Worm (Caenorhabditis elegans) whole organism, young adult: Measurements from ENCODE around the gene W02B3.3.

Source experiments
- F33H1.4 ChIP-seq: fragments of 200-800 bp; sonication (Bioruptor generic); IDR thresholded peaks from 2 replicates; pipeline ENCODE4 v1.3.6; 2022; ENCODE audit warnings: missing genetic modification reagents, missing genetic modification characterization, missing compliant biosample characterization
- cebp-1 ChIP-seq, 2 experiments: fragments of 200-800 bp in 1 of 2; sonication (Bioruptor generic) in 1 of 2; sonication (generic microtip) in 1 of 2; IDR thresholded peaks in 1 of 2; optimal IDR thresholded peaks in 1 of 2; 2 replicates each; pipeline versions ENCODE4 v1.3.6 to Lab custom; 2017 to 2022; ENCODE audit warnings: missing compliant biosample characterization in 2 of 2, missing genetic modification characterization in 2 of 2, mild to moderate bottlenecking in 1 of 2, missing genetic modification reagents in 1 of 2, moderate library complexity in 1 of 2
- hsf-1 ChIP-seq: fragments of 200-800 bp; sonication (Bioruptor generic); IDR thresholded peaks from 2 replicates; pipeline ENCODE4 v1.3.6; 2022; ENCODE audit warnings: missing genetic modification reagents, missing genetic modification characterization, missing compliant biosample characterization
- nhr-179 ChIP-seq: sonication (generic microtip); optimal IDR thresholded peaks from 2 replicates; lab custom pipeline; 2016; ENCODE audit warnings: mild to moderate bottlenecking, missing genetic modification characterization, missing compliant biosample characterization
- nhr-80 ChIP-seq: sonication (generic microtip); optimal IDR thresholded peaks from 2 replicates; lab custom pipeline; 2016; ENCODE audit warnings: missing genetic modification characterization, missing compliant biosample characterization
- nhr-90 ChIP-seq: sonication (generic microtip); optimal IDR thresholded peaks from 2 replicates; lab custom pipeline; 2016; ENCODE audit warnings: missing genotype, mild to moderate bottlenecking, missing genetic modification characterization, missing compliant biosample characterization
- sdz-38 ChIP-seq: sonication (generic microtip); optimal IDR thresholded peaks from 2 replicates; lab custom pipeline; 2016; ENCODE audit warnings: missing genotype, missing genetic modification characterization, missing compliant biosample characterization
- snpc-4 ChIP-seq, 5 experiments: fragments of 150-350 bp in 1 of 5; sonication (generic microtip) in 4 of 5; optimal IDR thresholded peaks; 2 replicates each; lab custom pipeline; 2014 to 2018; ENCODE audit warnings: missing genetic modification characterization in 5 of 5, missing biosample characterization in 3 of 5, antibody characterized with exemption in 2 of 5, mild to moderate bottlenecking in 2 of 5, missing compliant biosample characterization in 2 of 5, missing genotype in 2 of 5, moderate library complexity in 2 of 5, missing genetic modification reagents in 1 of 5
- unc-130 ChIP-seq: sonication (generic microtip); optimal IDR thresholded peaks from 2 replicates; lab custom pipeline; 2016; ENCODE audit warnings: missing genetic modification reagents, missing genetic modification characterization, missing compliant biosample characterization
- unc-62 ChIP-seq: fragments of 150-350 bp; optimal IDR thresholded peaks from 2 replicates; lab custom pipeline; 2014; ENCODE audit warnings: missing biosample characterization, missing genetic modification reagents, missing genetic modification characterization

ce11 chrIII:650539-650938 is 17.7 kb downstream of the W02B3.3 start:
- no peak for TF ChIP-seq nhr-179
- no peak for TF ChIP-seq unc-62
- no peak for TF ChIP-seq hsf-1
- no peak for TF ChIP-seq snpc-4 (GFP tag; optimal IDR thresholded peaks at IDR 0.05; lab: Kevin White, UChicago)
- TF ChIP-seq snpc-4 (tag; optimal IDR thresholded peaks at IDR 0.05; lab: Kevin White, UChicago) = no peak
- TF ChIP-seq sdz-38 (tag; lab: Kevin White, UChicago) = no peak
- TF ChIP-seq cebp-1 (GFP tag; IDR thresholded peaks at IDR 0.05; lab: Robert Waterston, UW) = no peak
- TF ChIP-seq cebp-1 (tag; optimal IDR thresholded peaks at IDR 0.05; lab: Kevin White, UChicago) = no peak
- no peak for TF ChIP-seq nhr-90 (tag; lab: Kevin White, UChicago)
- no peak for TF ChIP-seq nhr-80 (tag; lab: Kevin White, UChicago)
- TF ChIP-seq unc-130 = no peak
- no peak for TF ChIP-seq F33H1.4 (GFP tag; lab: Robert Waterston, UW)
